Worm (Caenorhabditis elegans): Measurements from ENCODE around the gene pgph-3.

Gene pgph-3

ce11 chrV:5776941-5777340 lies 13.3 kb upstream of the pgph-3 start, which contains the start of gene F44E7.4:
Gene F44E7.4, minus strand, starts transcription at chrV:5776953.
- TF ChIP-seq lin-15B (tag; optimal IDR thresholded peaks at IDR 0.05) (peak; percentile 31), mab-9 (GFP tag; IDR thresholded peaks at IDR 0.05) (peak; percentile 84), lin-14 (GFP tag; optimal IDR thresholded peaks at IDR 0.05) (peak; percentile 71), dpl-1 (GFP tag; optimal IDR thresholded peaks at IDR 0.05) (peak in 2 of 3 experiments; percentile 31 to 44), C16A3.4 (tag; optimal IDR thresholded peaks at IDR 0.05) (peak; percentile 27), swsn-7 (tag; optimal IDR thresholded peaks at IDR 0.05) (peak; percentile 49), xbp-1 (tag; optimal IDR thresholded peaks at IDR 0.05) (peak; percentile 61), unc-98 (GFP tag; IDR thresholded peaks at IDR 0.05) (0 out of 2 replicates have a peak, but pooled peaks have one; percentile 25), dsc-1 (tag; optimal IDR thresholded peaks at IDR 0.05) (peak; percentile 2), lsy-2 (tag; optimal IDR thresholded peaks at IDR 0.05) (peak; percentile 37 to 73), isw-1 (GFP tag; IDR thresholded peaks at IDR 0.05) (peak; percentile 91), skn-1 (tag; optimal IDR thresholded peaks at IDR 0.05) (peak; percentile 65), ceh-88 (GFP tag; IDR thresholded peaks at IDR 0.05) (peak; percentile 87), nhr-71 (tag; optimal IDR thresholded peaks at IDR 0.05) (peak; percentile 69), lin-13 (GFP tag; optimal IDR thresholded peaks at IDR 0.05) (peak; percentile 50), grh-1 (GFP tag; IDR thresholded peaks at IDR 0.05) (peak; percentile 85), tbx-2 (tag; optimal IDR thresholded peaks at IDR 0.05) (peak; percentile 37), blmp-1 (tag; optimal IDR thresholded peaks at IDR 0.05) (peak; percentile 32), jun-1 (tag; optimal IDR thresholded peaks at IDR 0.05) (peak; percentile 6), lin-35 (GFP tag; optimal IDR thresholded peaks at IDR 0.05) (peak; percentile 21 to 39), nhr-47 (tag; optimal IDR thresholded peaks at IDR 0.05) (peak; percentile 63), nhr-19 (GFP tag; conservative IDR thresholded peaks at IDR 0.05) (peak; percentile 96), nhr-20 (tag; optimal IDR thresholded peaks at IDR 0.05) (peak; percentile 54), fkh-8 (tag; optimal IDR thresholded peaks at IDR 0.05) (peak; percentile 27), ceh-82 (tag; optimal IDR thresholded peaks at IDR 0.05) (peak in 2 of 3 experiments; percentile 28 to 71), efl-1 (optimal IDR thresholded peaks at IDR 0.05) (peak; percentile 49 to 55), efl-1 (GFP tag; optimal IDR thresholded peaks at IDR 0.05 in 1 of 2) (peak in 1 of 2 experiments; percentile 44), nhr-90 (tag; optimal IDR thresholded peaks at IDR 0.05; ENCODE audit: poor library complexity) (peak; percentile 13), rnt-1 (tag; optimal IDR thresholded peaks at IDR 0.05) (peak; percentile 61), snu-23 (GFP tag; optimal IDR thresholded peaks at IDR 0.05) (peak; percentile 69), nhr-85 (tag) (peak; percentile 65), mep-1 (tag; optimal IDR thresholded peaks at IDR 0.05) (peak; percentile 27), mdl-1 (tag; optimal IDR thresholded peaks at IDR 0.05) (peak in 1 of 2 experiments; percentile 1)

ce11 chrV:5774137-5774536 lies 10.5 kb upstream of the pgph-3 start:
- TF ChIP-seq efl-1 (optimal IDR thresholded peaks at IDR 0.05) (no peak), efl-1 (GFP tag; optimal IDR thresholded peaks at IDR 0.05 in 1 of 2) (peak in 1 of 2 experiments; percentile 91), blmp-1 (tag; optimal IDR thresholded peaks at IDR 0.05) (no peak)

- TF ChIP-seq sup-37 (GFP tag; optimal IDR thresholded peaks at IDR 0.05) (no peak), nhr-90 (tag; optimal IDR thresholded peaks at IDR 0.05; ENCODE audit: poor library complexity) (no peak), fos-1 (tag; optimal IDR thresholded peaks at IDR 0.05) (no peak)
Measured at ce11 chrV:5772503-5772902, 8.9 kb upstream of the pgph-3 start.

- TF ChIP-seq hpl-2 (GFP tag; optimal IDR thresholded peaks at IDR 0.05) (no peak), ceh-90 (tag; optimal IDR thresholded peaks at IDR 0.05) (no peak), efl-1 (optimal IDR thresholded peaks at IDR 0.05) (no peak), efl-1 (GFP tag; optimal IDR thresholded peaks at IDR 0.05 in 1 of 2) (no peak), nhr-20 (tag; optimal IDR thresholded peaks at IDR 0.05) (no peak), nhr-47 (tag; optimal IDR thresholded peaks at IDR 0.05) (no peak), lin-13 (GFP tag; optimal IDR thresholded peaks at IDR 0.05) (no peak), mef-2 (tag; optimal IDR thresholded peaks at IDR 0.05) (no peak), egl-27 (tag; optimal IDR thresholded peaks at IDR 0.05) (no peak)
Measured at ce11 chrV:5771627-5772026, 8.0 kb upstream of the pgph-3 start, which contains the start of gene F44E7.3. Gene F44E7.3, plus strand, starts transcription at chrV:5771945.

All from whole organism, L1 larva.